Fruit fly (Drosophila melanogaster): Measurements from ENCODE around the gene CG12730.

CG12730 gene

dm6 chrX:5560503-5560902 is 44.1 kb downstream of the CG12730 start (continued):
- TF ChIP-seq CG13424 (tag; optimal IDR thresholded peaks at IDR 0.05) (no peak), CG30431 (GFP tag; optimal IDR thresholded peaks at IDR 0.05) (no peak), ftz-f1 (GFP tag; optimal IDR thresholded peaks at IDR 0.05) (peak; percentile 81), dmrt11E (tag; optimal IDR thresholded peaks at IDR 0.05) (no peak), gcm (GFP tag; optimal IDR thresholded peaks at IDR 0.05) (no peak), Med (GFP tag) (peak; percentile 86), unpg (GFP tag; optimal IDR thresholded peaks at IDR 0.05) (no peak), cwo (GFP tag; optimal IDR thresholded peaks at IDR 0.05) (no peak), zfh1 (GFP tag; IDR thresholded peaks at IDR 0.05) (no peak), E2f2 (GFP tag; IDR thresholded peaks at IDR 0.05) (no peak), seq (GFP tag; IDR thresholded peaks at IDR 0.05) (peak; percentile 76), Dip3 (GFP tag; optimal IDR thresholded peaks at IDR 0.05) (no peak), knrl (GFP tag; IDR thresholded peaks at IDR 0.05; ENCODE audit: partially characterized antibody) (peak; percentile 48; the same call in 1 of the 3 replicates), CG1792 (GFP tag; optimal IDR thresholded peaks at IDR 0.05) (no peak), sd (tag; optimal IDR thresholded peaks at IDR 0.05) (peak; percentile 28), Ptx1 (GFP tag; IDR thresholded peaks at IDR 0.05) (no peak), crol (GFP tag; IDR thresholded peaks at IDR 0.05) (peak; percentile 67), HmgZ (tag; optimal IDR thresholded peaks at IDR 0.05) (no peak), vnd (GFP tag; IDR thresholded peaks at IDR 0.05; ENCODE audit: partially characterized antibody) (no peak), gsb-n (tag; optimal IDR thresholded peaks at IDR 0.05) (peak; percentile 51), en (GFP tag; optimal IDR thresholded peaks at IDR 0.05) (no peak), cg (GFP tag; optimal IDR thresholded peaks at IDR 0.05) (peak; percentile 99), sr (GFP tag; IDR thresholded peaks at IDR 0.05) (0 out of 3 replicates have a peak, but pooled peaks have one; percentile 20), D19B (GFP tag; optimal IDR thresholded peaks at IDR 0.05) (no peak), aop (GFP tag; IDR thresholded peaks at IDR 0.05) (no peak), CG12236 (GFP tag; optimal IDR thresholded peaks at IDR 0.05) (no peak), CG10565 (GFP tag; optimal IDR thresholded peaks at IDR 0.05) (no peak), chif (GFP tag; optimal IDR thresholded peaks at IDR 0.05) (peak in 1 of 2 experiments; percentile 11), CG10431 (GFP tag; optimal IDR thresholded peaks at IDR 0.05) (no peak), CG11456 (GFP tag; IDR thresholded peaks at IDR 0.05) (no peak), BEAF-32 (GFP tag; optimal IDR thresholded peaks at IDR 0.05) (no peak), Meics (GFP tag; optimal IDR thresholded peaks at IDR 0.05) (no peak), CG11504 (tag; optimal IDR thresholded peaks at IDR 0.05) (peak; percentile 10), dati (GFP tag; IDR thresholded peaks at IDR 0.05) (no peak), Hey (tag; optimal IDR thresholded peaks at IDR 0.05) (no peak), Optix (GFP tag; IDR thresholded peaks at IDR 0.05) (no peak), Adf1 (GFP tag; IDR thresholded peaks at IDR 0.05) (peak; percentile 100), h (optimal IDR thresholded peaks at IDR 0.05) (no peak), grn (GFP tag; optimal IDR thresholded peaks at IDR 0.05) (no peak), Nf-YC (tag; optimal IDR thresholded peaks at IDR 0.05) (peak; percentile 98), CG8089 (GFP tag; optimal IDR thresholded peaks at IDR 0.05) (no peak), CrebB (tag; optimal IDR thresholded peaks at IDR 0.05) (no peak), ato (GFP tag; IDR thresholded peaks at IDR 0.05; ENCODE audit: partially characterized antibody) (0 out of 2 replicates have a peak, but pooled peaks have one; percentile 28), CG17361 (GFP tag; IDR thresholded peaks at IDR 0.05) (0 out of 3 replicates have a peak, but pooled peaks have one; percentile 11), kni (GFP tag; optimal IDR thresholded peaks at IDR 0.05) (no peak), CG15479 (GFP tag; optimal IDR thresholded peaks at IDR 0.05) (peak; percentile 68), CG10147 (GFP tag; optimal IDR thresholded peaks at IDR 0.05) (no peak), CG17912 (GFP tag; optimal IDR thresholded peaks at IDR 0.05) (no peak), Oaz (GFP tag; IDR thresholded peaks at IDR 0.05) (no peak), CG1529 (GFP tag; optimal IDR thresholded peaks at IDR 0.05) (no peak), row (GFP tag; IDR thresholded peaks at IDR 0.05) (no peak), CG12104 (GFP tag; optimal IDR thresholded peaks at IDR 0.05) (no peak)
